Worm (Caenorhabditis elegans) whole organism, young adult: ENCODE data around the gene clec-181.

Experiments used
- C06A6.2 ChIP-seq: fragments of 200-800 bp; sonication (Bioruptor generic); conservative IDR thresholded peaks from 2 replicates; pipeline ENCODE4 v1.3.6; 2022; ENCODE audit warnings: missing genetic modification characterization, missing compliant biosample characterization
- F57A8.1 ChIP-seq: fragments of 200-800 bp; sonication (Bioruptor generic); optimal IDR thresholded peaks from 2 replicates; lab custom pipeline; 2018; ENCODE audit warnings: mild to moderate bottlenecking, missing genetic modification characterization, moderate library complexity, missing compliant biosample characterization
- aptf-3 ChIP-seq: fragments of 200-800 bp; sonication (Bioruptor generic); IDR thresholded peaks from 2 replicates; pipeline ENCODE4 v1.3.6; 2022; ENCODE audit warnings: missing genetic modification characterization, missing compliant biosample characterization
- attf-3 ChIP-seq: fragments of 200-800 bp; sonication (Bioruptor generic); conservative IDR thresholded peaks from 2 replicates; pipeline ENCODE4 v1.3.6; 2022; ENCODE audit warnings: missing genetic modification reagents, missing genetic modification characterization, missing compliant biosample characterization
- bed-2 ChIP-seq: fragments of 200-800 bp; sonication (Bioruptor generic); IDR thresholded peaks from 2 replicates; pipeline ENCODE4 v1.3.6; 2022; ENCODE audit warnings: missing genetic modification reagents, missing genetic modification characterization, missing compliant biosample characterization
- cebp-2 ChIP-seq: fragments of 200-800 bp; sonication (Bioruptor generic); IDR thresholded peaks from 2 replicates; pipeline ENCODE4 v1.3.6; 2022; ENCODE audit warnings: missing genetic modification characterization, missing compliant biosample characterization
- lin-35 ChIP-seq, 3 experiments: fragments of 150-350 bp in 2 of 3; sonication (generic microtip) in 1 of 3; optimal IDR thresholded peaks; 2 replicates each; lab custom pipeline; 2014 to 2018; ENCODE audit warnings: missing biosample characterization in 3 of 3, missing genetic modification characterization in 3 of 3, missing genetic modification reagents in 3 of 3
- nfyb-1 ChIP-seq: fragments of 200-800 bp; sonication (Bioruptor generic); IDR thresholded peaks from 2 replicates; pipeline ENCODE4 v1.3.6; 2022; ENCODE audit warnings: missing genetic modification reagents, missing genetic modification characterization, missing compliant biosample characterization
- unc-62 ChIP-seq: fragments of 150-350 bp; optimal IDR thresholded peaks from 2 replicates; lab custom pipeline; 2014; ENCODE audit warnings: missing biosample characterization, missing genetic modification reagents, missing genetic modification characterization
- ztf-26 ChIP-seq: sonication (generic microtip); optimal IDR thresholded peaks from 2 replicates; lab custom pipeline; 2017; ENCODE audit warnings: missing genetic modification characterization, missing compliant biosample characterization

ce11 chrIV:8631033-8631432, 35.2 kb downstream of the clec-181 start, which contains the start of gene dgk-4:
- TF ChIP-seq cebp-2 (GFP tag; lab: Robert Waterston, UW) (no peak), lin-35 (GFP tag; optimal IDR thresholded peaks at IDR 0.05; lab: Kevin White, UChicago) (no peak), F57A8.1 (GFP tag; lab: Kevin White, UChicago) (no peak), unc-62 (GFP tag; lab: Kevin White, UChicago) (no peak), nfyb-1 (GFP tag; lab: Robert Waterston, UW) (no peak), C06A6.2 (GFP tag; lab: Robert Waterston, UW) (no peak), ztf-26 (tag; lab: Kevin White, UChicago) (no peak), attf-3 (GFP tag; lab: Robert Waterston, UW) (no peak), bed-2 (GFP tag; lab: Robert Waterston, UW) (no peak), aptf-3 (GFP tag; lab: Robert Waterston, UW) (no peak)
